Worm (Caenorhabditis elegans): Measurements from ENCODE around the gene sng-1.

DNA sequence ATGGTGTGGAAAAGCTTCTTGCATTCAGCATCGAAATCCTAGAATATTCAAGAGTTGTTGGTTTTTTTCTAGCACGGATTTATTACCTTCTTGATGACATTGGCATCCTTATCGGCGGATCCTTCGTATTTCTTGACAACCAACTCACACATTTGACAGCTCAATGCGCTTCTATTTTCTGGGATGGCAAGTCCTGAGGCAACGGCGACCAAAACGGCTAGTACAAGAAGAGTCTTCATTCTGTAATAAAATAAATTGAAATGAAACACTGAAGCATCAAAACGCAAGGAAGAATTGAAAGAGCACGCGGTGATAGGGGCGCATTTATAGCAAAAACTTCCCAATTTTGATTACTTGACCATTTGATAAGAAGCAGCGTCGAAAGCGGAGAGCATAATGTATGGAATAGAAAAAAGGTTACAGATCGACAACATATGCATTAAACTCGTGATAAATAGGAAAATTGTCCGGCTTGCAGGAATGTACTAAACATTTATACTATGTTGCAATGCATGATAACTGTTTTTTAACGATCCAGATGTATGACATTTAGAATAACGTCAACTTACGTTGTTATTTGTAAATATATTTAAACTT lies 7.2 kb upstream of the sng-1 start, which contains the start of gene spp-5:
- TF ChIP-seq ztf-29 (GFP tag; IDR thresholded peaks at IDR 0.05), result no peak
- no peak for TF ChIP-seq ztf-23 (GFP tag; IDR thresholded peaks at IDR 0.05)
- TF ChIP-seq klf-2 (GFP tag; conservative IDR thresholded peaks at IDR 0.05), result no peak

Data from whole organism, midembryonic.